Fruit fly (Drosophila melanogaster): Measurements from ENCODE around the gene ChT.

ChT gene

dm6 chr3R:18669812-18670211 lies 10.6 kb upstream of the ChT start (continued):
- TF ChIP-seq BEAF-32 (GFP tag; optimal IDR thresholded peaks at IDR 0.05) (no peak), nmo (GFP tag; optimal IDR thresholded peaks at IDR 0.05) (no peak), Lhr (GFP tag; optimal IDR thresholded peaks at IDR 0.05) (no peak), al (GFP tag; IDR thresholded peaks at IDR 0.05) (no peak), yki (optimal IDR thresholded peaks at IDR 0.05) (no peak), fru (optimal IDR thresholded peaks at IDR 0.05) (no peak), CG9817 (tag; optimal IDR thresholded peaks at IDR 0.05) (peak; percentile 47), emc (GFP tag; optimal IDR thresholded peaks at IDR 0.05) (no peak), ab (GFP tag; optimal IDR thresholded peaks at IDR 0.05) (no peak), tap (tag; optimal IDR thresholded peaks at IDR 0.05) (peak; percentile 12), CG3163 (GFP tag; optimal IDR thresholded peaks at IDR 0.05) (no peak), Mes4 (GFP tag; optimal IDR thresholded peaks at IDR 0.05) (no peak), Ptx1 (GFP tag; IDR thresholded peaks at IDR 0.05) (peak; percentile 43), CG30403 (GFP tag; optimal IDR thresholded peaks at IDR 0.05) (no peak), slou (GFP tag; optimal IDR thresholded peaks at IDR 0.05) (no peak), pzg (GFP tag; optimal IDR thresholded peaks at IDR 0.05) (no peak), CG32532 (GFP tag; IDR thresholded peaks at IDR 0.05) (no peak; the same call in 1 of the 2 replicates), sisA (GFP tag; IDR thresholded peaks at IDR 0.05) (peak; percentile 39; the same call in 1 of the 2 replicates), sqz (GFP tag; optimal IDR thresholded peaks at IDR 0.05) (no peak), CG11247 (GFP tag; IDR thresholded peaks at IDR 0.05) (no peak), CG3407 (GFP tag; optimal IDR thresholded peaks at IDR 0.05) (no peak), crol (GFP tag; IDR thresholded peaks at IDR 0.05) (no peak), CG3847 (GFP tag; IDR thresholded peaks at IDR 0.05) (peak; percentile 20; the same call in 1 of the 2 replicates), sens (GFP tag) (peak; percentile 73), onecut (GFP tag; IDR thresholded peaks at IDR 0.05) (no peak; the same call in 1 of the 2 replicates), CG11398 (GFP tag; optimal IDR thresholded peaks at IDR 0.05) (no peak), NfI (GFP tag; optimal IDR thresholded peaks at IDR 0.05) (peak; percentile 0), CG13287 (GFP tag; IDR thresholded peaks at IDR 0.05; ENCODE audit: partially characterized antibody) (no peak), CG6765 (GFP tag; optimal IDR thresholded peaks at IDR 0.05) (no peak), CG8478 (optimal IDR thresholded peaks at IDR 0.05) (no peak), trh (GFP tag; optimal IDR thresholded peaks at IDR 0.05) (no peak), CoRest (tag; optimal IDR thresholded peaks at IDR 0.05) (peak; percentile 33), CG17359 (tag; optimal IDR thresholded peaks at IDR 0.05) (peak; percentile 6), ERR (GFP tag; optimal IDR thresholded peaks at IDR 0.05) (no peak), hkb (optimal IDR thresholded peaks at IDR 0.05) (no peak), hkb (GFP tag; IDR thresholded peaks at IDR 0.05) (no peak), CG10959 (GFP tag; IDR thresholded peaks at IDR 0.05) (no peak), CG9437 (GFP tag; optimal IDR thresholded peaks at IDR 0.05) (no peak), HmgD (GFP tag; optimal IDR thresholded peaks at IDR 0.05) (no peak), BtbVII (GFP tag; optimal IDR thresholded peaks at IDR 0.05) (peak; percentile 33), CG17361 (GFP tag; IDR thresholded peaks at IDR 0.05) (no peak), CG11695 (GFP tag; IDR thresholded peaks at IDR 0.05) (0 out of 3 replicates have a peak, but pooled peaks have one; percentile 16), ind (GFP tag; optimal IDR thresholded peaks at IDR 0.05) (peak; percentile 28), exex (tag; optimal IDR thresholded peaks at IDR 0.05) (no peak), Meics (GFP tag; optimal IDR thresholded peaks at IDR 0.05) (peak; percentile 42), NC2α (GFP tag; optimal IDR thresholded peaks at IDR 0.05) (no peak), chif (GFP tag; optimal IDR thresholded peaks at IDR 0.05) (no peak), HLH3B (GFP tag; IDR thresholded peaks at IDR 0.05) (0 out of 2 replicates have a peak, but pooled peaks have one; percentile 20), bsh (GFP tag; optimal IDR thresholded peaks at IDR 0.05) (peak; percentile 28 to 37), chn (GFP tag; optimal IDR thresholded peaks at IDR 0.05) (peak; percentile 11), CG11504 (tag; optimal IDR thresholded peaks at IDR 0.05) (peak; percentile 67), Fer1 (GFP tag; optimal IDR thresholded peaks at IDR 0.05) (peak; percentile 46), CG16815 (GFP tag; optimal IDR thresholded peaks at IDR 0.05) (no peak)
